Fruit fly (Drosophila melanogaster) whole organism, adult: ENCODE results near the gene CG11593.

Experiments
- CG12768 ChIP-seq: fragments of 200-800 bp; sonication (Bioruptor generic); optimal IDR thresholded peaks from 2 replicates; lab custom pipeline; 2017; ENCODE audit warnings: missing biosample characterization, missing genetic modification characterization, mild to moderate bottlenecking, moderate library complexity, missing genetic modification reagents
- CG14711 ChIP-seq: fragments of 200-800 bp; sonication (Bioruptor generic); optimal IDR thresholded peaks from 2 replicates; lab custom pipeline; 2018; ENCODE audit warnings: missing biosample characterization, mild to moderate bottlenecking, missing genetic modification characterization, moderate library complexity
- CG1620 ChIP-seq: fragments of 200-800 bp; sonication (Bioruptor generic); optimal IDR thresholded peaks from 2 replicates; lab custom pipeline; 2016; ENCODE audit warnings: missing biosample characterization, missing genetic modification characterization
- CG33017 ChIP-seq: fragments of 200-800 bp; sonication (Bioruptor generic); optimal IDR thresholded peaks from 2 replicates; lab custom pipeline; 2018; ENCODE audit warnings: missing biosample characterization, mild to moderate bottlenecking, missing genetic modification characterization, moderate library complexity
- CG5204 ChIP-seq: fragments of 200-800 bp; sonication (Bioruptor generic); optimal IDR thresholded peaks from 2 replicates; lab custom pipeline; 2016; ENCODE audit warnings: missing biosample characterization, missing genetic modification characterization
- CG7045 ChIP-seq: fragments of 200-800 bp; sonication (Bioruptor generic); optimal IDR thresholded peaks from 2 replicates; lab custom pipeline; 2017; ENCODE audit warnings: missing biosample characterization, mild to moderate bottlenecking, missing genetic modification characterization
- CG7101 ChIP-seq: fragments of 200-800 bp; sonication (Bioruptor generic); optimal IDR thresholded peaks from 2 replicates; lab custom pipeline; 2018; ENCODE audit warnings: missing biosample characterization, mild to moderate bottlenecking, missing genetic modification characterization, moderate library complexity
- Mnt ChIP-seq: fragments of 200-800 bp; sonication (Bioruptor generic); optimal IDR thresholded peaks from 2 replicates; lab custom pipeline; 2016; ENCODE audit warnings: missing biosample characterization, mild to moderate bottlenecking, missing genetic modification characterization
- cic ChIP-seq: fragments of 200-800 bp; sonication (Bioruptor generic); optimal IDR thresholded peaks from 2 replicates; lab custom pipeline; 2017; ENCODE audit warnings: missing biosample characterization, mild to moderate bottlenecking, missing genetic modification characterization, moderate library complexity
- cnc ChIP-seq, 2 experiments: fragments of >200 bp; optimal IDR thresholded peaks; 2 replicates each; lab custom pipeline; 2017
- kay ChIP-seq: fragments of 200-800 bp; sonication (Bioruptor generic); peaks from one replicate; lab custom pipeline; 2016; ENCODE audit warnings: missing biosample characterization, missing genetic modification characterization, borderline replicate concordance
- pad ChIP-seq: fragments of 200-800 bp; sonication (Bioruptor generic); optimal IDR thresholded peaks from 3 replicates; lab custom pipeline; 2017; ENCODE audit warnings: missing biosample characterization, missing genetic modification characterization, mild to moderate bottlenecking, moderate library complexity, missing genetic modification reagents
- tj ChIP-seq: fragments of 200-800 bp; sonication (Bioruptor generic); optimal IDR thresholded peaks from 3 replicates; lab custom pipeline; 2017; ENCODE audit warnings: missing biosample characterization, mild to moderate bottlenecking, missing genetic modification characterization, moderate library complexity

DNA sequence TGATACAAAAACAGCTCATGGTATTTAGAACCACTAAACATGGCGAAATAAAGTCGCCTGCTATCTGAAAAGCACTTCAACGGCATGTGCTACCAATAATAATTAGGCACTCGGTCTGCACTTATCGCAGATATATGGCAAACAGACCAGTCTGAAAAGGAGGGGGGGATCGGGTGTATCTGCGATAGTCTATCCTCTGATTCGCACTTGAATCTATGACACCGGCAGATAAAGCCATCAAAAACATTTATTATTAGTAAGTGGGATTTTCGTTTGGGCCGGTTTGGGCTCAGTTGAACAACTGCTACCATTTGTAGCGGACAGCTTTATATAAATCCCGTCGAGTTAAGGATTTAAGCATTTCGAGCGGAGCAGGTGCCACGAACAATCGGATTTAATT is 47.0 kb upstream of the CG11593 start, which contains the start of gene CG14989:
- TF ChIP-seq CG33017 (no peak), CG5204 (GFP tag; lab: Kevin White, UChicago) (no peak), cic (GFP tag; lab: Kevin White, UChicago) (no peak), CG7045 (GFP tag; lab: Kevin White, UChicago) (no peak), cnc (optimal IDR thresholded peaks at IDR 0.05; lab: Kevin White, UChicago) (no peak), pad (GFP tag; lab: Kevin White, UChicago) (no peak), kay (GFP tag; lab: Kevin White, UChicago) (no peak), Mnt (no peak), CG7101 (tag; lab: Kevin White, UChicago) (no peak), CG1620 (GFP tag; lab: Kevin White, UChicago) (no peak), CG14711 (tag; lab: Kevin White, UChicago) (no peak), tj (GFP tag; lab: Kevin White, UChicago) (no peak), CG12768 (GFP tag; lab: Kevin White, UChicago) (no peak)
